Worm (Caenorhabditis elegans): Measurements from ENCODE around the gene ZK1248.17.

ZK1248.17 gene

DNA sequence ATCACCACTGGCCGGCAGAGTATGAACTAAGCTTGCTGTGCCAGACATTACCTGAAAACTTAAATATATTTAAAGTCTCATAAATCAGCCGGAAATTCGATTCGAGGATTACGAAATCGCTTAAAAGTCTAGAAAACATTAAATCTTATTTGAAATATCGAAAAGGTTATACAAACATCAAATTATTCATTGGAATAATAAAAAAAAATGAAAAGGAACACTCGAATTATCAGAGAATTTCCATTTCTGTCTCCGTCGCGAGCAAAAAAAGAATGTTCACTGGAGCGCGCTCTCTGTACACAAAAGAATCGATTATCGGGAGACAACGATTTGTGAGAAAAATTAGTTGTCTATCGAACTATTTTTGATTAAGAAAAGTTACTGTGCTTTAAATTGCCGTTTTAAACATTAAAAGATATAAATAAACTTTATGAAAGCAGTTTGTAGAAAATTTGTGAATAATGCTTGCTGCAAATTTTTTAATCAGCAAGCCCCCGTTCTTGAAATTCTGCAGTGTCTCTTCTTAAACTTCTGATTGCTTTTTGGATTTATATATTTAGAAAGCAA lies 9.1 kb downstream of the ZK1248.17 start, which contains the start of gene fzo-1 (continued):
- TF ChIP-seq sdz-12 (GFP tag; optimal IDR thresholded peaks at IDR 0.05) (no peak), zfp-2 (tag; optimal IDR thresholded peaks at IDR 0.05) (no peak), saeg-2 (GFP tag; IDR thresholded peaks at IDR 0.05) (no peak), ces-1 (GFP tag; optimal IDR thresholded peaks at IDR 0.05) (no peak), nhr-42 (GFP tag; IDR thresholded peaks at IDR 0.05) (no peak), duxl-1 (tag; optimal IDR thresholded peaks at IDR 0.05; ENCODE audit: poor library complexity) (no peak), unc-130 (GFP tag; optimal IDR thresholded peaks at IDR 0.05) (peak; percentile 41), lim-7 (GFP tag; IDR thresholded peaks at IDR 0.05) (no peak), dmd-8 (GFP tag; IDR thresholded peaks at IDR 0.05) (no peak), lin-1 (GFP tag; IDR thresholded peaks at IDR 0.05) (no peak), vab-7 (GFP tag; IDR thresholded peaks at IDR 0.05) (no peak), nhr-237 (tag; optimal IDR thresholded peaks at IDR 0.05) (no peak), madf-5 (GFP tag; IDR thresholded peaks at IDR 0.05) (no peak), F37D6.2 (tag; optimal IDR thresholded peaks at IDR 0.05) (no peak), T20F7.1 (GFP tag; optimal IDR thresholded peaks at IDR 0.05) (peak; percentile 64), T26A8.4 (GFP tag; IDR thresholded peaks at IDR 0.05) (no peak), fkh-10 (GFP tag; optimal IDR thresholded peaks at IDR 0.05) (no peak), skn-1 (tag; optimal IDR thresholded peaks at IDR 0.05) (no peak), ztf-7 (tag; optimal IDR thresholded peaks at IDR 0.05) (no peak), mep-1 (tag; optimal IDR thresholded peaks at IDR 0.05) (peak; percentile 19), dve-1 (tag; optimal IDR thresholded peaks at IDR 0.05; ENCODE audit: insufficient read depth) (peak; percentile 8), F44E2.7 (GFP tag; IDR thresholded peaks at IDR 0.05) (no peak), nhr-28 (tag; optimal IDR thresholded peaks at IDR 0.05) (no peak), pha-4 (GFP tag; IDR thresholded peaks at IDR 0.05) (peak; percentile 25; the same call in 1 of the 2 replicates), pha-4 (tag; optimal IDR thresholded peaks at IDR 0.05) (no peak)

- TF ChIP-seq cey-2 (tag; optimal IDR thresholded peaks at IDR 0.05; ENCODE audit: borderline replicate concordance, insufficient read depth) (no peak), aha-1 (tag) (peak; percentile 93)
Observed at ce11 chrII:5835146-5835545, 10.2 kb downstream of the ZK1248.17 start.

DNA sequence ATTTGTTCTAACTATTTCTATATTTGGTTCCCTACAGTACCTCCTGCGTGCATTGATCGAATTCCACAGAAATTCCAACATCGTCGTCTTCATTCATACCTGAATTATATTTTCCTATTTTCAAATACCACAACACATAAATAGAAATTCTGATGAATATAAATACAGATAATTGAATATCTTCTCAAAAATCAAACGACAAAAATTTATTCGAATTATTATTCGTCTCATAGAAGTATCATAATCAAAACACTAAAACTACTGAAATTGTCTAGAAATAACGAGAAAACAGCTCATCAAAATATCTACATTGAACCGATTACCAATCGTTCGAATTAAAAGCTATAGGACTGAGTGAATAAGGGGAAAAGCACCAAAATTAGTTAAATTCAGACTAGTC lies 12.2 kb downstream of the ZK1248.17 start, which contains the start of gene gtap-1:
gtap-1 (minus strand) TSS at position 101 of the 400 bp plus-strand sequence.
- no peak for TF ChIP-seq lin-29 (GFP tag; IDR thresholded peaks at IDR 0.05)
- TF ChIP-seq zip-11 (GFP tag; IDR thresholded peaks at IDR 0.05) = no peak

ce11 chrII:5831373-5831772 lies 14.0 kb downstream of the ZK1248.17 start:
- TF ChIP-seq set-16 (GFP tag; IDR thresholded peaks at IDR 0.05) (peak; percentile 79), dmd-6 (GFP tag; IDR thresholded peaks at IDR 0.05) (no peak)

ce11 chrII:5829940-5830424 lies 15.4 kb downstream of the ZK1248.17 start, which contains the start of gene col-74:
Gene col-74 (plus strand): TSS chrII:5830374.
- TF ChIP-seq nhr-76 (tag; optimal IDR thresholded peaks at IDR 0.05) = no peak
- TF ChIP-seq dve-1 (tag; optimal IDR thresholded peaks at IDR 0.05; ENCODE audit: insufficient read depth) = peak; percentile 56
- no peak for TF ChIP-seq mes-2 (tag; optimal IDR thresholded peaks at IDR 0.05; ENCODE audit: poor library complexity, severe bottlenecking)
- TF ChIP-seq nhr-10 (tag; optimal IDR thresholded peaks at IDR 0.05) = no peak
- no peak for TF ChIP-seq egl-43 (GFP tag; IDR thresholded peaks at IDR 0.05)
- TF ChIP-seq gei-8 (GFP tag; optimal IDR thresholded peaks at IDR 0.05) = no peak
- TF ChIP-seq jun-1 (tag; optimal IDR thresholded peaks at IDR 0.05) = no peak
- no peak for TF ChIP-seq ces-1 (GFP tag; optimal IDR thresholded peaks at IDR 0.05)
- no peak for TF ChIP-seq zag-1 (tag; optimal IDR thresholded peaks at IDR 0.05)
- no peak for TF ChIP-seq unc-39 (tag; optimal IDR thresholded peaks at IDR 0.05)
- TF ChIP-seq unc-62 (GFP tag; optimal IDR thresholded peaks at IDR 0.05 in 1 of 2) = peak in 1 of 2 experiments; percentile 2
- TF ChIP-seq unc-62 (tag; optimal IDR thresholded peaks at IDR 0.05) = no peak
- no peak for TF ChIP-seq nhr-25 (tag; optimal IDR thresholded peaks at IDR 0.05; ENCODE audit: borderline replicate concordance, insufficient read depth)
- TF ChIP-seq dmd-6 (GFP tag; IDR thresholded peaks at IDR 0.05) = peak; percentile 75
- TF ChIP-seq F10B5.3 (tag; optimal IDR thresholded peaks at IDR 0.05) = no peak
- TF ChIP-seq ceh-28 (tag; optimal IDR thresholded peaks at IDR 0.05) = no peak
- TF ChIP-seq unc-130 (GFP tag; optimal IDR thresholded peaks at IDR 0.05) = no peak
- no peak for TF ChIP-seq dmd-9 (GFP tag; IDR thresholded peaks at IDR 0.05)
